Worm (Caenorhabditis elegans): ENCODE results near the gene T14A8.2.

DNA sequence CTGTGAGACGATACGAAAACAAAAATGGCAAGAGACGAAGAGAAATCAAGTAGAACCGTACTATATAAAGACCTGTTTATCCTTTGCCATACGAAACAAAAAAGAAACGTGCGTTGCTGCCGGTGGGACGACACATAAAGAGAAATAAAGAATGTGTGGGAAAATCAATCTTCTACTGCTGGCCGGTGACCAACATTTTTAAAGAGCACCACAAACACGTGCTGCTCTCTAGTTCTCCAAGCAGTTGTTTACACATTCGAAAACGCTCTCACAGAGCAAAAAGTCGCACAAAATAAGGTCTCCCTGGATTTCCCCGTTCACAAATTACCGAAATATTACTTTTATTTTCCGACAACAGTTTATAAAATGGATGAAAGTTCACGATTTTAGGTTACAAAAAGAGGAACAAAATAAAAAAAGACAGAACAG lies 32.9 kb downstream of the T14A8.2 start, which contains the start of gene imp-3:
- TF ChIP-seq lin-11 (tag; optimal IDR thresholded peaks at IDR 0.05) (peak; percentile 5), ahr-1 (tag; optimal IDR thresholded peaks at IDR 0.05) (no peak), ceh-22 (tag; optimal IDR thresholded peaks at IDR 0.05) (no peak), nhr-11 (tag; optimal IDR thresholded peaks at IDR 0.05) (no peak), fax-1 (tag; optimal IDR thresholded peaks at IDR 0.05) (no peak), F13H6.1 (tag; optimal IDR thresholded peaks at IDR 0.05) (no peak), C08G9.2 (tag; optimal IDR thresholded peaks at IDR 0.05) (no peak), hlh-30 (tag; optimal IDR thresholded peaks at IDR 0.05; ENCODE audit: insufficient read depth) (peak; percentile 12), unc-3 (GFP tag; conservative IDR thresholded peaks at IDR 0.05) (no peak), unc-3 (tag; optimal IDR thresholded peaks at IDR 0.05) (no peak), nhr-232 (tag; optimal IDR thresholded peaks at IDR 0.05) (no peak), elt-4 (tag; optimal IDR thresholded peaks at IDR 0.05) (no peak), lim-6 (tag; optimal IDR thresholded peaks at IDR 0.05) (no peak), fkh-10 (GFP tag; optimal IDR thresholded peaks at IDR 0.05) (no peak), pha-4 (tag; optimal IDR thresholded peaks at IDR 0.05) (no peak)
